Fruit fly (Drosophila melanogaster): ENCODE measurements around the gene CG33648.
A peak's percentile ranks its signal among the peaks of the same experiment; 100 is the strongest.

Gene CG33648

dm6 chr2L:14524244-14524643 lies at the start of gene CG33648 (continued):
- TF ChIP-seq odd (GFP tag; optimal IDR thresholded peaks at IDR 0.05) (peak; percentile 37), sug (tag; optimal IDR thresholded peaks at IDR 0.05) (peak; percentile 45), Oli (tag; optimal IDR thresholded peaks at IDR 0.05) (peak; percentile 4), caup (GFP tag; optimal IDR thresholded peaks at IDR 0.05; ENCODE audit: severe bottlenecking) (no peak), bbx (GFP tag; IDR thresholded peaks at IDR 0.05; ENCODE audit: partially characterized antibody) (no peak), Blimp-1 (GFP tag; optimal IDR thresholded peaks at IDR 0.05) (no peak), crol (GFP tag; IDR thresholded peaks at IDR 0.05) (peak; percentile 50; the same call in 1 of the 2 replicates), sens (GFP tag) (peak; percentile 48), CG10979 (tag; optimal IDR thresholded peaks at IDR 0.05) (no peak), run (tag; optimal IDR thresholded peaks at IDR 0.05) (no peak), CG18262 (tag; optimal IDR thresholded peaks at IDR 0.05) (no peak), sima (GFP tag; optimal IDR thresholded peaks at IDR 0.05) (no peak), bowl (GFP tag; IDR thresholded peaks at IDR 0.05) (no peak), CG6654 (GFP tag; optimal IDR thresholded peaks at IDR 0.05) (no peak), CG4617 (GFP tag; optimal IDR thresholded peaks at IDR 0.05; ENCODE audit: borderline replicate concordance) (no peak), bab2 (GFP tag; optimal IDR thresholded peaks at IDR 0.05) (no peak), CG9437 (GFP tag; optimal IDR thresholded peaks at IDR 0.05) (no peak), kah (GFP tag; optimal IDR thresholded peaks at IDR 0.05) (no peak), corto (GFP tag; optimal IDR thresholded peaks at IDR 0.05) (no peak), Hmr (GFP tag; optimal IDR thresholded peaks at IDR 0.05) (no peak), emc (GFP tag; optimal IDR thresholded peaks at IDR 0.05) (no peak), Hand (GFP tag; optimal IDR thresholded peaks at IDR 0.05) (no peak), Med (GFP tag) (peak; percentile 69), ci (GFP tag; IDR thresholded peaks at IDR 0.05) (no peak; the same call in 2 of the 3 replicates), Meics (GFP tag; optimal IDR thresholded peaks at IDR 0.05) (no peak), sob (GFP tag; IDR thresholded peaks at IDR 0.05) (0 out of 2 replicates have a peak, but pooled peaks have one; percentile 25), fd64A (GFP tag; optimal IDR thresholded peaks at IDR 0.05) (no peak), E2f2 (GFP tag; IDR thresholded peaks at IDR 0.05) (no peak), CG2120 (GFP tag; optimal IDR thresholded peaks at IDR 0.05) (no peak), CG3163 (GFP tag; optimal IDR thresholded peaks at IDR 0.05) (no peak), org-1 (GFP tag; optimal IDR thresholded peaks at IDR 0.05) (peak; percentile 0), Awh (GFP tag; IDR thresholded peaks at IDR 0.05) (no peak), Dfd (GFP tag; optimal IDR thresholded peaks at IDR 0.05) (no peak), HLH54F (GFP tag; optimal IDR thresholded peaks at IDR 0.05) (no peak), CG15011 (GFP tag; optimal IDR thresholded peaks at IDR 0.05) (no peak), Dip3 (GFP tag; optimal IDR thresholded peaks at IDR 0.05) (no peak), vvl (GFP tag; IDR thresholded peaks at IDR 0.05) (no peak), cg (GFP tag; optimal IDR thresholded peaks at IDR 0.05) (no peak), grn (GFP tag; optimal IDR thresholded peaks at IDR 0.05) (no peak), otp (GFP tag; IDR thresholded peaks at IDR 0.05) (no peak), gsb-n (tag; optimal IDR thresholded peaks at IDR 0.05) (no peak), CG18764 (GFP tag; optimal IDR thresholded peaks at IDR 0.05) (no peak), nerfin-2 (GFP tag; IDR thresholded peaks at IDR 0.05; ENCODE audit: partially characterized antibody) (no peak), Rx (GFP tag; IDR thresholded peaks at IDR 0.05) (no peak)

Measured in whole organism, embryonic.